Worm (Caenorhabditis elegans) whole organism, L1 larva: ENCODE measurements around the gene cdk-11.1.

Experiments used
- aly-2 ChIP-seq: fragments of 150-350 bp; optimal IDR thresholded peaks from 2 replicates; lab custom pipeline; 2014; ENCODE audit warnings: missing biosample characterization, missing genetic modification characterization
- irx-1 ChIP-seq: sonication (generic microtip); optimal IDR thresholded peaks from 2 replicates; lab custom pipeline; 2016; ENCODE audit warnings: missing genetic modification characterization, missing compliant biosample characterization
- rnt-1 ChIP-seq: sonication (generic microtip); optimal IDR thresholded peaks from 2 replicates; lab custom pipeline; 2016; ENCODE audit warnings: mild to moderate bottlenecking, missing genetic modification characterization, moderate library complexity, missing compliant biosample characterization
- snpc-4 ChIP-seq: fragments of 150-350 bp; optimal IDR thresholded peaks from 2 replicates; lab custom pipeline; 2014; ENCODE audit warnings: missing biosample characterization, missing genetic modification characterization
- ztf-4 ChIP-seq: fragments of 150-350 bp; optimal IDR thresholded peaks from 2 replicates; lab custom pipeline; 2014; ENCODE audit warnings: missing biosample characterization, missing genetic modification characterization

ce11 chrII:7671705-7672104, 27.3 kb upstream of the cdk-11.1 start, which contains the start of gene lir-1:
- TF ChIP-seq ztf-4 (tag; lab: Kevin White, UChicago) (no peak), snpc-4 (tag; lab: Kevin White, UChicago) (no peak), rnt-1 (tag; lab: Kevin White, UChicago) (no peak), aly-2 (no peak), irx-1 (tag; lab: Kevin White, UChicago) (no peak)
